Worm (Caenorhabditis elegans) whole organism, midembryonic: Measurements from ENCODE around the gene srw-98.

Experiments used
- T22C8.4 ChIP-seq: fragments of 200-800 bp; sonication (Bioruptor generic); IDR thresholded peaks from 2 replicates; pipeline ENCODE4 v1.3.6; 2022; ENCODE audit warnings: missing genetic modification characterization, missing compliant biosample characterization
- cog-1 ChIP-seq: sonication (generic microtip); optimal IDR thresholded peaks from 2 replicates; lab custom pipeline; 2016; ENCODE audit warnings: missing genetic modification characterization, missing compliant biosample characterization
- flt-1 ChIP-seq: fragments of 200-800 bp; sonication (Bioruptor generic); IDR thresholded peaks from 2 replicates; pipeline ENCODE4 v1.3.6; 2022; ENCODE audit warnings: missing genetic modification characterization, missing compliant biosample characterization
- klf-2 ChIP-seq: fragments of 200-800 bp; sonication (Bioruptor generic); conservative IDR thresholded peaks from 2 replicates; pipeline ENCODE4 v1.3.6; 2022; ENCODE audit warnings: missing genetic modification reagents, missing genetic modification characterization, missing compliant biosample characterization
- med-1 ChIP-seq: sonication (generic microtip); optimal IDR thresholded peaks from 2 replicates; lab custom pipeline; 2017; ENCODE audit warnings: missing genetic modification characterization, mild to moderate bottlenecking, missing compliant biosample characterization, antibody characterized with exemption, missing genetic modification reagents; ENCODE audit not compliant: insufficient read depth
- ref-1 ChIP-seq: fragments of 200-800 bp; sonication (Bioruptor generic); conservative IDR thresholded peaks from 2 replicates; pipeline ENCODE4 v1.3.6; 2022; ENCODE audit warnings: missing genetic modification reagents, missing genetic modification characterization, missing compliant biosample characterization
- tab-1 ChIP-seq: fragments of 200-800 bp; sonication (Bioruptor generic); IDR thresholded peaks from 2 replicates; pipeline ENCODE4 v1.3.6; 2022; ENCODE audit warnings: missing genetic modification characterization, missing compliant biosample characterization
- ztf-23 ChIP-seq: fragments of 200-800 bp; sonication (Bioruptor generic); IDR thresholded peaks from 2 replicates; pipeline ENCODE4 v1.3.6; 2022; ENCODE audit warnings: missing genetic modification reagents, missing genetic modification characterization, missing compliant biosample characterization
- ztf-29 ChIP-seq: fragments of 200-800 bp; sonication (Bioruptor generic); IDR thresholded peaks from 2 replicates; pipeline ENCODE4 v1.3.6; 2022; ENCODE audit warnings: missing genetic modification reagents, missing genetic modification characterization, missing compliant biosample characterization

Gene srw-98

ce11 chrV:1664921-1665320 is 13.2 kb downstream of the srw-98 start, which contains the start of gene K04F1.9:
Gene K04F1.9, plus strand, starts transcription at chrV:1665221.
- TF ChIP-seq flt-1 (GFP tag; lab: Robert Waterston, UW) (no peak), med-1 (GFP tag; lab: Kevin White, UChicago) (no peak), T22C8.4 (GFP tag; lab: Robert Waterston, UW) (no peak), tab-1 (GFP tag; lab: Robert Waterston, UW) (no peak), klf-2 (GFP tag; lab: Robert Waterston, UW) (no peak), ref-1 (GFP tag; lab: Robert Waterston, UW) (no peak), ztf-29 (no peak), ztf-23 (no peak), cog-1 (tag; lab: Kevin White, UChicago) (no peak)

- TF ChIP-seq T22C8.4 (GFP tag; lab: Robert Waterston, UW): no peak
- TF ChIP-seq tab-1 (GFP tag; lab: Robert Waterston, UW): no peak
- TF ChIP-seq klf-2 (GFP tag; lab: Robert Waterston, UW): no peak
- no peak for TF ChIP-seq ref-1 (GFP tag; lab: Robert Waterston, UW)
- no peak for TF ChIP-seq ztf-29
- no peak for TF ChIP-seq ztf-23
- TF ChIP-seq med-1 (GFP tag; lab: Kevin White, UChicago): no peak
Measured at ce11 chrV:1662270-1662669, 15.9 kb downstream of the srw-98 start, which contains the start of gene irld-40. Gene irld-40, plus strand, starts transcription at chrV:1662570.

ce11 chrV:1654845-1655244 is 23.3 kb downstream of the srw-98 start, which contains the start of gene irld-11:
Gene irld-11, plus strand, starts transcription at chrV:1655145.
- TF ChIP-seq ref-1 (GFP tag; lab: Robert Waterston, UW) (no peak), ztf-23 (no peak), med-1 (GFP tag; lab: Kevin White, UChicago) (no peak), tab-1 (GFP tag; lab: Robert Waterston, UW) (no peak), ztf-29 (no peak), cog-1 (tag; lab: Kevin White, UChicago) (no peak), T22C8.4 (GFP tag; lab: Robert Waterston, UW) (no peak), flt-1 (GFP tag; lab: Robert Waterston, UW) (no peak), klf-2 (GFP tag; lab: Robert Waterston, UW) (no peak)

- TF ChIP-seq T22C8.4 (GFP tag; lab: Robert Waterston, UW): no peak
- TF ChIP-seq ztf-29: no peak
- no peak for TF ChIP-seq tab-1 (GFP tag; lab: Robert Waterston, UW)
- TF ChIP-seq med-1 (GFP tag; lab: Kevin White, UChicago): no peak
- TF ChIP-seq ztf-23: no peak
- TF ChIP-seq klf-2 (GFP tag; lab: Robert Waterston, UW): no peak
- no peak for TF ChIP-seq flt-1 (GFP tag; lab: Robert Waterston, UW)
- TF ChIP-seq ref-1 (GFP tag; lab: Robert Waterston, UW): no peak
- no peak for TF ChIP-seq cog-1 (tag; lab: Kevin White, UChicago)
Measured at ce11 chrV:1651045-1651444, 27.1 kb downstream of the srw-98 start, which contains the start of gene irld-44. Gene irld-44, plus strand, starts transcription at chrV:1651345.

ce11 chrV:1648000-1648399 is 30.1 kb downstream of the srw-98 start, which contains the start of gene irld-45:
Gene irld-45, plus strand, starts transcription at chrV:1648300.
- TF ChIP-seq cog-1 (tag; lab: Kevin White, UChicago): no peak
- no peak for TF ChIP-seq ztf-29
- no peak for TF ChIP-seq klf-2 (GFP tag; lab: Robert Waterston, UW)
- no peak for TF ChIP-seq tab-1 (GFP tag; lab: Robert Waterston, UW)

ce11 chrV:1643886-1644285 is 34.2 kb downstream of the srw-98 start, which contains the start of gene alh-2:
Gene alh-2, plus strand, starts transcription at chrV:1644169.
- TF ChIP-seq ztf-23 (no peak), klf-2 (GFP tag; lab: Robert Waterston, UW) (no peak)

- TF ChIP-seq ref-1 (GFP tag; lab: Robert Waterston, UW) (no peak), ztf-23 (no peak), tab-1 (GFP tag; lab: Robert Waterston, UW) (no peak), med-1 (GFP tag; lab: Kevin White, UChicago) (no peak), ztf-29 (no peak), klf-2 (GFP tag; lab: Robert Waterston, UW) (no peak), T22C8.4 (GFP tag; lab: Robert Waterston, UW) (no peak), flt-1 (GFP tag; lab: Robert Waterston, UW) (no peak), cog-1 (tag; lab: Kevin White, UChicago) (no peak)
Measured at ce11 chrV:1642768-1643167, 35.4 kb downstream of the srw-98 start.

- TF ChIP-seq flt-1 (GFP tag; lab: Robert Waterston, UW) (no peak), cog-1 (tag; lab: Kevin White, UChicago) (no peak), T22C8.4 (GFP tag; lab: Robert Waterston, UW) (no peak), ref-1 (GFP tag; lab: Robert Waterston, UW) (no peak), med-1 (GFP tag; lab: Kevin White, UChicago) (no peak), ztf-23 (no peak), ztf-29 (no peak), klf-2 (GFP tag; lab: Robert Waterston, UW) (no peak), tab-1 (GFP tag; lab: Robert Waterston, UW) (no peak)
Measured at ce11 chrV:1642199-1642598, 35.9 kb downstream of the srw-98 start, which contains the start of gene Y46H3D.1. Gene Y46H3D.1, plus strand, starts transcription at chrV:1642499.

- TF ChIP-seq med-1 (GFP tag; lab: Kevin White, UChicago) (no peak), tab-1 (GFP tag; lab: Robert Waterston, UW) (no peak), ref-1 (GFP tag; lab: Robert Waterston, UW) (no peak), klf-2 (GFP tag; lab: Robert Waterston, UW) (no peak), T22C8.4 (GFP tag; lab: Robert Waterston, UW) (no peak)
Measured at ce11 chrV:1640008-1640407, 38.1 kb downstream of the srw-98 start, which contains the start of gene str-221. Gene str-221, plus strand, starts transcription at chrV:1640308.

- no peak for TF ChIP-seq cog-1 (tag; lab: Kevin White, UChicago)
- TF ChIP-seq med-1 (GFP tag; lab: Kevin White, UChicago): no peak
- no peak for TF ChIP-seq ztf-29
- TF ChIP-seq ref-1 (GFP tag; lab: Robert Waterston, UW): no peak
- TF ChIP-seq klf-2 (GFP tag; lab: Robert Waterston, UW): no peak
- TF ChIP-seq T22C8.4 (GFP tag; lab: Robert Waterston, UW): no peak
Measured at ce11 chrV:1635859-1636258, 42.3 kb downstream of the srw-98 start, which contains the start of gene str-222. Gene str-222, plus strand, starts transcription at chrV:1636159.
